Worm (Caenorhabditis elegans) whole organism, late embryonic: Measurements from ENCODE around the gene ugt-20.

Experiments used
- ama-1 ChIP-seq: fragments of 150-350 bp; optimal IDR thresholded peaks from 2 replicates; lab custom pipeline; 2014
- ceh-18 ChIP-seq: sonication (generic microtip); optimal IDR thresholded peaks from 2 replicates; lab custom pipeline; 2016; ENCODE audit warnings: missing genetic modification characterization, missing compliant biosample characterization
- ceh-45 ChIP-seq: fragments of 200-800 bp; sonication (Bioruptor generic); IDR thresholded peaks from 2 replicates; pipeline ENCODE4 v1.3.6; 2022; ENCODE audit warnings: missing genetic modification reagents, missing genetic modification characterization, missing compliant biosample characterization
- fkh-6 ChIP-seq: sonication (generic microtip); optimal IDR thresholded peaks from 2 replicates; lab custom pipeline; 2016; ENCODE audit warnings: missing genetic modification characterization, missing compliant biosample characterization
- hlh-30 ChIP-seq: sonication (generic microtip); optimal IDR thresholded peaks from 2 replicates; lab custom pipeline; 2017; ENCODE audit warnings: antibody characterized with exemption, missing genetic modification characterization, missing compliant biosample characterization; ENCODE audit not compliant: insufficient read depth
- pha-4 ChIP-seq: fragments of 150-350 bp; optimal IDR thresholded peaks from 2 replicates; lab custom pipeline; 2018; ENCODE audit warnings: missing biosample characterization, missing genetic modification reagents, missing genetic modification characterization
- sdc-2 ChIP-seq: sonication (generic microtip); optimal IDR thresholded peaks from 2 replicates; lab custom pipeline; 2016; ENCODE audit warnings: missing genotype, missing genetic modification characterization, missing compliant biosample characterization
- tbx-2 ChIP-seq: sonication (generic microtip); optimal IDR thresholded peaks from 2 replicates; lab custom pipeline; 2016; ENCODE audit warnings: missing genetic modification characterization, missing compliant biosample characterization
- unc-86 ChIP-seq: sonication (generic microtip); optimal IDR thresholded peaks from 2 replicates; lab custom pipeline; 2016; ENCODE audit warnings: missing genetic modification characterization, missing compliant biosample characterization

- TF ChIP-seq pha-4 (tag; lab: Kevin White, UChicago) (no peak), sdc-2 (no peak), ama-1 (lab: Kevin White, UChicago) (no peak), hlh-30 (tag; lab: Kevin White, UChicago) (no peak), ceh-18 (tag; lab: Kevin White, UChicago) (no peak), ceh-45 (no peak), unc-86 (tag; lab: Kevin White, UChicago) (no peak), fkh-6 (no peak), tbx-2 (tag; lab: Kevin White, UChicago) (no peak)
Observed at ce11 chrIV:6062078-6062477, 21.3 kb downstream of the ugt-20 start.
